Fruit fly (Drosophila melanogaster) whole organism: ENCODE results near the gene Rchy1.

Source experiments
- CG8478 ChIP-seq: fragments of >200 bp; optimal IDR thresholded peaks from 2 replicates; lab custom pipeline; 2018; ENCODE audit warnings: inconsistent platforms
- Dll ChIP-seq: fragments of >200 bp; optimal IDR thresholded peaks from 2 replicates; lab custom pipeline; 2017
- EcR ChIP-seq, 2 experiments: fragments of >200 bp; optimal IDR thresholded peaks; 2 replicates each; lab custom pipeline; 2017; ENCODE audit warnings: missing biosample characterization in 2 of 2, missing genetic modification characterization in 2 of 2, missing genetic modification reagents in 2 of 2
- pan ChIP-seq: fragments of >200 bp; optimal IDR thresholded peaks from 2 replicates; lab custom pipeline; 2017
- psq ChIP-seq: fragments of >200 bp; optimal IDR thresholded peaks from 2 replicates; lab custom pipeline; 2017
- usp ChIP-seq: fragments of >200 bp; optimal IDR thresholded peaks from 2 replicates; lab custom pipeline; 2017; ENCODE audit warnings: missing biosample characterization, missing genetic modification characterization, mixed read lengths

DNA sequence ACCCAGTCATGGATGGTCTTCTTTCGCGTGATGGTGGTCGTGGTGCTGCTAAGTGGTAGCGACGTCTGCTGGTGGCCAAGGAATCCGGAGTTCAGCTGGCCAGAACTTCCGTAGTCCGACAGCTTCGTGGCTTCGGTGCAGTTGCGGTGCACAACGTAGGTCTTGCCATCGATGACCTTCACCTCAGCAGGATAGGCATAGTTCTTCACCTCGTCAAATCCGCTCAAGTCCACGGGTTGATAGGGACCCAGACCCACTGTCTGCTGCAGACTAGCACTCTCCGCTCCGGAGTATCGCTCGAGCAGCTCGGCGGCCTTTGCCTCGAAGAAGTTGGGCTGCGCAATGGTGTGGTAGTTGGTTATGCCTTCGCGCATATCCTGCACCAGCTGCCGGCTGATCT lies 44.0 kb downstream of the Rchy1 start:
- TF ChIP-seq psq (lab: Kevin White, UChicago), result no peak
- TF ChIP-seq usp (GFP tag; lab: Kevin White, UChicago), result no peak
- TF ChIP-seq Dll (lab: Kevin White, UChicago), result no peak
- TF ChIP-seq CG8478 (lab: Kevin White, UChicago), result no peak
- TF ChIP-seq pan (lab: Kevin White, UChicago), result no peak
- no peak for TF ChIP-seq EcR (GFP tag; optimal IDR thresholded peaks at IDR 0.05; lab: Kevin White, UChicago)
